Fruit fly (Drosophila melanogaster) S2 (cell line): Measurements from ENCODE around the gene RnrL.

Experiments
- CG8478 ChIP-seq: fragments of >200 bp; optimal IDR thresholded peaks from 2 replicates; lab custom pipeline; 2018
- CTCF ChIP-seq, 2 experiments: fragments of >200 bp; optimal IDR thresholded peaks; 2 replicates each; lab custom pipeline; 2018

RnrL gene

dm6 chr2L:10291276-10291675, 36.5 kb downstream of the RnrL start:
- no peak for TF ChIP-seq CTCF (optimal IDR thresholded peaks at IDR 0.05; lab: Kevin White, UChicago)
- no peak for TF ChIP-seq CG8478 (lab: Kevin White, UChicago)

dm6 chr2L:10280772-10281171, 47.0 kb downstream of the RnrL start, which contains the start of gene CG34043:
Gene CG34043, minus strand, starts transcription at chr2L:10280872.
- no peak for TF ChIP-seq CG8478 (lab: Kevin White, UChicago)
- TF ChIP-seq CTCF (optimal IDR thresholded peaks at IDR 0.05; lab: Kevin White, UChicago), result no peak

dm6 chr2L:10278658-10279057, 49.1 kb downstream of the RnrL start, which contains the start of gene Utx:
Gene Utx, minus strand, starts transcription at chr2L:10278811.
- TF ChIP-seq CG8478 (lab: Kevin White, UChicago) (no peak), CTCF (optimal IDR thresholded peaks at IDR 0.05; lab: Kevin White, UChicago) (peak in 1 of 2 experiments; percentile 21)

dm6 chr2L:10277362-10277761, 50.4 kb downstream of the RnrL start:
- TF ChIP-seq CG8478 (lab: Kevin White, UChicago), result no peak
- peak in 1 of 2 experiments; percentile 9 for TF ChIP-seq CTCF (optimal IDR thresholded peaks at IDR 0.05; lab: Kevin White, UChicago)

dm6 chr2L:10276846-10277245, 50.9 kb downstream of the RnrL start:
- TF ChIP-seq CTCF (optimal IDR thresholded peaks at IDR 0.05; lab: Kevin White, UChicago) (no peak), CG8478 (lab: Kevin White, UChicago) (no peak)

DNA sequence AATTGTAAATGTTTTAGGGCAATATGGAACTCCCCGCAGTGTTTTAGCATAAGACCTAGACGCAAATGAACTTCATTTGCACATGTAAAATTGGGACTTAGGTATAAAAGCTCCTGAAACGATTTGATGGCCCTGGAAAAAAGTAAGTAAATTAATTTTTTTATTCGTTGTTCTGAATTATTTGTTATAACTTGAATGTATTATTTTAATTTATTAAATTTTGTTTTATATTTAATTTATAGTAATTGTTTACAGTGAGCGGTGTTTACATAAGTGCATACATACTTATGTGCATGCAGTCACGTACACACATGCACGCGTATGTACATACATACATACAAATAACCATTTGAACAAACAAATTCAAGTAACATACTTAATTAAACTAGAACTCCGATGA, 51.3 kb downstream of the RnrL start:
- TF ChIP-seq CG8478 (lab: Kevin White, UChicago), result no peak
- no peak for TF ChIP-seq CTCF (optimal IDR thresholded peaks at IDR 0.05; lab: Kevin White, UChicago)
